Worm (Caenorhabditis elegans): Measurements from ENCODE around the gene R06F6.8.

- TF ChIP-seq unc-62 (GFP tag; optimal IDR thresholded peaks at IDR 0.05) (no peak), ztf-1 (GFP tag; conservative IDR thresholded peaks at IDR 0.05) (no peak), snpc-4 (tag; optimal IDR thresholded peaks at IDR 0.05) (no peak), ztf-4 (tag; optimal IDR thresholded peaks at IDR 0.05) (no peak), nhr-21 (tag; optimal IDR thresholded peaks at IDR 0.05) (no peak), skn-1 (tag; optimal IDR thresholded peaks at IDR 0.05) (no peak), sem-4 (tag; optimal IDR thresholded peaks at IDR 0.05) (no peak), unc-39 (tag; optimal IDR thresholded peaks at IDR 0.05) (no peak)
Measured at ce11 chrII:10861305-10861704, 41.5 kb upstream of the R06F6.8 start.

Measured in whole organism, L2 larva.